Worm (Caenorhabditis elegans): ENCODE data around the gene cutl-19.

The cutl-19 gene

ce11 chrIII:5200349-5200748, 17.1 kb downstream of the cutl-19 start:
- no peak for TF ChIP-seq sem-4 (tag; optimal IDR thresholded peaks at IDR 0.05)
- TF ChIP-seq blmp-1 (tag; optimal IDR thresholded peaks at IDR 0.05; ENCODE audit: insufficient read depth), result peak; percentile 14
- TF ChIP-seq crh-2 (tag; optimal IDR thresholded peaks at IDR 0.05), result peak; percentile 24
- TF ChIP-seq fos-1 (tag; optimal IDR thresholded peaks at IDR 0.05), result peak; percentile 60
- no peak for TF ChIP-seq dmd-4 (tag; optimal IDR thresholded peaks at IDR 0.05)
- TF ChIP-seq C34F6.9 (tag; optimal IDR thresholded peaks at IDR 0.05), result no peak
- no peak for TF ChIP-seq F13H6.1 (tag; optimal IDR thresholded peaks at IDR 0.05)
- no peak for TF ChIP-seq mbf-1 (tag; optimal IDR thresholded peaks at IDR 0.05)
- no peak for TF ChIP-seq nhr-11 (tag; optimal IDR thresholded peaks at IDR 0.05)
- no peak for TF ChIP-seq sma-3 (GFP tag; optimal IDR thresholded peaks at IDR 0.05)
- peak; percentile 49 for TF ChIP-seq sma-9 (GFP tag; optimal IDR thresholded peaks at IDR 0.05)
- no peak for TF ChIP-seq sma-9 (tag; optimal IDR thresholded peaks at IDR 0.05)
- no peak for TF ChIP-seq alr-1 (tag; optimal IDR thresholded peaks at IDR 0.05)
- TF ChIP-seq elt-3 (tag; optimal IDR thresholded peaks at IDR 0.05), result no peak
- no peak for TF ChIP-seq unc-39 (tag; optimal IDR thresholded peaks at IDR 0.05)
- no peak for TF ChIP-seq mab-5 (tag; optimal IDR thresholded peaks at IDR 0.05)
- peak; percentile 32 for TF ChIP-seq gmeb-1 (tag; optimal IDR thresholded peaks at IDR 0.05)
- TF ChIP-seq nhr-25 (tag; optimal IDR thresholded peaks at IDR 0.05), result peak; percentile 43
- TF ChIP-seq nhr-129 (tag; optimal IDR thresholded peaks at IDR 0.05), result peak; percentile 91

DNA sequence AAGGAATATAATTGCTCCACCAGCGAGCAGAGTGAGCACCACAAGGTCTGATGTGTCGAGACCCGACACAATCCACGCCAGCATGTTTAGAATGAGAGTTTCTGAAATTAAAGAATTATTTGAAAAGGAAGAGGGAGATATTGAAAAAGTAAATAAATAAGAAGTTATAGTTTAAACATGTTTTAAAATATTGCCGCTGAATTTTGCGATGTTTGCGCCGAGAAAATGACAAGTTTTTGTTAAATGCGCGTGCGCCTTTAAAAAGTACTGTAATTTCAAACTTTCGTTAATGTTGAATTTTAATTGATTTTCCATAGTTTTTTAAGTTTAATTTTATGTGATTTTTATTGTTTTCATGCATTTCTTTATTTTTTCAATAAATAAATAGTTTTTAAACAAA, 17.8 kb downstream of the cutl-19 start, which contains the start of gene emb-8:
Gene emb-8, minus strand, starts transcription at position 101 of the 400 bp plus-strand sequence.
- TF ChIP-seq lsy-2 (tag; optimal IDR thresholded peaks at IDR 0.05) (no peak), peb-1 (tag; optimal IDR thresholded peaks at IDR 0.05) (no peak), aly-2 (tag; optimal IDR thresholded peaks at IDR 0.05) (no peak), elt-1 (tag; optimal IDR thresholded peaks at IDR 0.05) (no peak), ama-1 (optimal IDR thresholded peaks at IDR 0.05) (no peak), F13H6.1 (tag; optimal IDR thresholded peaks at IDR 0.05) (no peak), nhr-12 (tag; optimal IDR thresholded peaks at IDR 0.05) (no peak), snpc-4 (tag; optimal IDR thresholded peaks at IDR 0.05) (no peak), nhr-11 (tag; optimal IDR thresholded peaks at IDR 0.05) (no peak), nhr-25 (tag; optimal IDR thresholded peaks at IDR 0.05) (no peak), skn-1 (tag; optimal IDR thresholded peaks at IDR 0.05) (no peak), zag-1 (tag; optimal IDR thresholded peaks at IDR 0.05) (no peak), unc-55 (GFP tag; optimal IDR thresholded peaks at IDR 0.05) (no peak), lin-11 (tag; optimal IDR thresholded peaks at IDR 0.05) (no peak), gmeb-1 (tag; optimal IDR thresholded peaks at IDR 0.05) (no peak)

- TF ChIP-seq gmeb-1 (tag; optimal IDR thresholded peaks at IDR 0.05) (no peak), sma-3 (GFP tag; optimal IDR thresholded peaks at IDR 0.05) (peak; percentile 2), nhr-237 (tag; optimal IDR thresholded peaks at IDR 0.05) (no peak), nhr-25 (tag; optimal IDR thresholded peaks at IDR 0.05) (no peak), ztf-1 (GFP tag; conservative IDR thresholded peaks at IDR 0.05) (no peak), alr-1 (tag; optimal IDR thresholded peaks at IDR 0.05) (no peak), Y55F3AM.14 (GFP tag; optimal IDR thresholded peaks at IDR 0.05) (no peak), ZK546.5 (tag; optimal IDR thresholded peaks at IDR 0.05) (no peak), mab-5 (tag; optimal IDR thresholded peaks at IDR 0.05) (no peak), ama-1 (optimal IDR thresholded peaks at IDR 0.05) (peak; percentile 26), egl-27 (tag; optimal IDR thresholded peaks at IDR 0.05) (no peak), crh-2 (tag; optimal IDR thresholded peaks at IDR 0.05) (peak; percentile 11), lsy-2 (tag; optimal IDR thresholded peaks at IDR 0.05) (no peak), ztf-4 (tag; optimal IDR thresholded peaks at IDR 0.05) (peak; percentile 66), blmp-1 (tag; optimal IDR thresholded peaks at IDR 0.05; ENCODE audit: insufficient read depth) (no peak), mbf-1 (tag; optimal IDR thresholded peaks at IDR 0.05) (no peak), nhr-129 (tag; optimal IDR thresholded peaks at IDR 0.05) (peak; percentile 57), mdl-1 (tag; optimal IDR thresholded peaks at IDR 0.05) (no peak)
These were observed 20.9 kb downstream of the cutl-19 start for ce11 chrIII:5196298-5197045.

- TF ChIP-seq blmp-1 (tag; optimal IDR thresholded peaks at IDR 0.05; ENCODE audit: insufficient read depth) (no peak), C34F6.9 (tag; optimal IDR thresholded peaks at IDR 0.05) (peak; percentile 32)
These were observed 21.7 kb downstream of the cutl-19 start, which contains the start of gene moc-6 for ce11 chrIII:5195690-5196089. moc-6 (plus strand) TSS chrIII:5195990.
